Fruit fly (Drosophila melanogaster): Measurements from ENCODE around the gene GluClalpha.

DNA sequence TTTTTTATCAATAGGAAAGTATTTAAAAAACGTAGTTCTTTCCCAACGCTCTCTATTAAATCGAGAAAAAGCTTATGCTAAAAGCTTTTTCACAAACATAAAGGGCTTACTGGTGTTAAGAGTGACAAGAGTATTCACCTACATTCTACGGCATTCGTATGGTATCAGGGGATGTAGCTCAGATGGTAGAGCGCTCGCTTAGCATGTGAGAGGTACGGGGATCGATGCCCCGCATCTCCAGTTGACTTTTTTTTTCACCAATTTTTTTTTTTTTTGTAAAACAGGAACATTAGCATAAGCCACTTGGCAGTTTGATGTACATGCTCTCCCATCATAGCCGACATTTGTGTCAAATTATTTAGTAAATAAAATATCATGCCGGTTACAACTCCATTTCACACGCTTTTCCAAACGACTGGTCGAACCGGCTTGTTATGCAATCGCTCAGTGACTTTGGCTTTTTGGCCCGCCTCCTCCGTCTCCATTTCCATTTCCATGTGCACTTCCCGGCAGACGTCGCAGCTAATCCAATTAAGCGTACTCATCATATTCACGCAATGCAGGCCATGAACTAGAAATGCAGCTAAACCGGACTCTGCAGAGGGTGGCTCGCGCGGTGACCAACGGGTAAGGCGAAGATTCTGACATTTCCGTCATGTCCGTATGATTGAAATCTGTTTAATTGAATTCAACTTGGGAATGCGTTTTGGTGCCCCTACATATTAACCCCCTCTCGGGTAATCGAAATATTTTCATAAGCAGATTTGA lies 60.5 kb downstream of the GluClalpha start:
- TF ChIP-seq jim (GFP tag; optimal IDR thresholded peaks at IDR 0.05) (no peak), rgr (GFP tag; optimal IDR thresholded peaks at IDR 0.05) (no peak), psq (GFP tag; optimal IDR thresholded peaks at IDR 0.05) (no peak)

Measured in whole organism, wandering third instar larva.